Worm (Caenorhabditis elegans): ENCODE results near the gene B0563.18.

Gene B0563.18

DNA sequence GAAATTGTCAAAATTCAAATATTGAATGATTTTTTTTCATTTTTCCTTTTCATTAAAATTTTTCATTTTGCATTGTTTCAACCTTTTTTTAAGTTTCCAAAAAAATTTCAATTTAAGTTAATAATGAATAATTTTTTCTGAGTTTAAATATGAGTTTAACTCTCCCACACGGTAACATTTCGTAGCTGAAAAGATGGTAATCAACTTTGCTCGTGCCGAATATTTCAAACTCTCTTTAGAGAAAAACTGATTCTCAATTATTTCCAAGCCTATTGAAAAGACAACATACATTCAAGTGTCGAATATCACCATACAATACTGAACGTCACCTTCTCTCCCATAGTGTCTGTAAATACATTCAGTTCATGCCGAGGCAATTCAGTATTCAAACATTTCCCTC is 36.6 kb downstream of the B0563.18 start (continued):
- no peak for TF ChIP-seq unc-86 (tag; optimal IDR thresholded peaks at IDR 0.05)

DNA sequence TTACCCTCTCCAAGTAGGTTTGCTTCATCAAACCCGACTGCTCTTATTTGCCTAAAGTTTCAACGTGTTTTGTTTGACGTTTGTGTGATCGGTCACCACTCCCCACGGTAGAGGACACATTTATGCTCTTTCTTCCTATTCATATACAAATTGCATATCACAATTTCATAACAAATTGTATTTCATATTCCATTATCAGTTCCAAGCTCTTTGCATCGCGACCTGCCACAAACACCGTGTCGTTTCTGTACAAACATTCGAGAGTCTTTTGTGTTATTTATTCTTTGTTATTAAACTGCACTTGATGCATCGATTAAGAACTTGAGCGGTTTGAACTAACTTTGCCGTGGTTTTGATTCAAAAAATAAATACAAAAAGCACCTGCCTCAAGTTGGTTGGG is 37.7 kb downstream of the B0563.18 start:
- peak; percentile 15 for TF ChIP-seq nhr-90 (tag; optimal IDR thresholded peaks at IDR 0.05; ENCODE audit: poor library complexity)
- no peak for TF ChIP-seq sptf-1 (tag; optimal IDR thresholded peaks at IDR 0.05)
- TF ChIP-seq hlh-4 (tag; optimal IDR thresholded peaks at IDR 0.05): no peak
- peak in 1 of 2 experiments; percentile 23 for TF ChIP-seq lin-35 (GFP tag; optimal IDR thresholded peaks at IDR 0.05)
- no peak for TF ChIP-seq ztf-11 (tag; optimal IDR thresholded peaks at IDR 0.05)
- peak; percentile 45 for TF ChIP-seq elt-2 (tag; optimal IDR thresholded peaks at IDR 0.05)
- peak; percentile 9 for TF ChIP-seq lin-14 (GFP tag; optimal IDR thresholded peaks at IDR 0.05)

DNA sequence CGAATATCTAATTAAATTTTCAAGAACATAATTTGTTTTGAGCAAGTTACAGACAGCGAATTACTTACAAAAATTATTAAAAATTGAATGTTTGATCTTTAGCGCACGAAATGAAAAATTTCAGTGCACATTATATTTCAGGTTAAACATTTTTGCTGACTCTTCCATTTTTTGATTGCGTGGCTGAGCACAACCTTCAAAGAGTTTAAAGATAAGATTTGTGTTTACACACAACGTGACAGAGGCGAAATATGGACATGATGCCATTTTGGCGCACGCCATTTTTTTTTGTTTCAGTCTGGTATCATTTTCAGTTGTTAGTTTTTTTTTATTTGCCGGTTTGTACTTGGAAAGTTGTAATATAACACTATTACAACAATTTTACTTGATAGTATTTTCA is 40.3 kb downstream of the B0563.18 start:
- TF ChIP-seq elt-3 (tag; optimal IDR thresholded peaks at IDR 0.05): no peak
- TF ChIP-seq swsn-7 (tag; optimal IDR thresholded peaks at IDR 0.05): no peak
- TF ChIP-seq unc-30 (tag; optimal IDR thresholded peaks at IDR 0.05): no peak
- TF ChIP-seq nhr-90 (tag; optimal IDR thresholded peaks at IDR 0.05; ENCODE audit: poor library complexity): no peak
- TF ChIP-seq lin-35 (GFP tag; optimal IDR thresholded peaks at IDR 0.05): peak in 1 of 2 experiments; percentile 29
- no peak for TF ChIP-seq snpc-4 (tag; optimal IDR thresholded peaks at IDR 0.05)
- no peak for TF ChIP-seq pag-3 (tag; optimal IDR thresholded peaks at IDR 0.05; ENCODE audit: borderline replicate concordance, insufficient read depth)
- peak; percentile 55 for TF ChIP-seq elt-2 (tag; optimal IDR thresholded peaks at IDR 0.05)
- TF ChIP-seq tbx-2 (tag; optimal IDR thresholded peaks at IDR 0.05): no peak
- no peak for TF ChIP-seq zag-1 (tag; optimal IDR thresholded peaks at IDR 0.05)

DNA sequence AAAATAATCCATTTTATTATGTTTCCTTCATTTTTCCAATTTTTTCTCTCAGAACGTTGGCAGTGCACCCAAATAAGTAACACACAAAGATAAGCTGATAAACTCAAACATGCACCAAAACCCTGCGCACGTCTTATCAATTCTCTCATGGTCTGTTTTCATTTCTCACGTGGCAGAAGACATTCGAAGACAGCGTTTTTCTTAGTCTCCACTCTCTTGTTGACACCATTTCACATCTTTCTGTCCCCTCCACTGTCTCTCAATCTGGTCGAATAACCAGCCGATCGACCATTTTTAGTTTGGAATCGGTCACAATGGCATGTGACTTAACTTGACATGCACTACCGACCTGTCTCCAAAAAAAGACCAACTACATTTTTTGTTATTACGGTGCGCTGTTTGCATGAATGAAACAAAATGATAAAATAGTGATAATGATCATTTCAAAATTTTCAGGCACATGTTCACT is 41.5 kb downstream of the B0563.18 start, which contains the start of gene C35B8.3:
TSS of gene C35B8.3 (plus strand) at position 51 of the 469 bp plus-strand sequence.
- TF ChIP-seq swsn-7 (tag; optimal IDR thresholded peaks at IDR 0.05) (no peak), jun-1 (tag; optimal IDR thresholded peaks at IDR 0.05) (peak; percentile 20), pqm-1 (tag; optimal IDR thresholded peaks at IDR 0.05) (no peak), lir-3 (tag; optimal IDR thresholded peaks at IDR 0.05; ENCODE audit: poor library complexity) (no peak), ceh-88 (GFP tag; IDR thresholded peaks at IDR 0.05) (no peak), zag-1 (tag; optimal IDR thresholded peaks at IDR 0.05) (no peak), pag-3 (tag; optimal IDR thresholded peaks at IDR 0.05; ENCODE audit: borderline replicate concordance, insufficient read depth) (no peak), pax-3 (tag; optimal IDR thresholded peaks at IDR 0.05) (no peak), ets-5 (GFP tag; IDR thresholded peaks at IDR 0.05) (no peak), ama-1 (optimal IDR thresholded peaks at IDR 0.05) (no peak), dsc-1 (tag; optimal IDR thresholded peaks at IDR 0.05) (no peak), lin-35 (GFP tag; optimal IDR thresholded peaks at IDR 0.05) (peak in 1 of 2 experiments; percentile 79), F16B12.6 (tag; optimal IDR thresholded peaks at IDR 0.05) (no peak), unc-30 (tag; optimal IDR thresholded peaks at IDR 0.05) (no peak), C16A3.4 (tag; optimal IDR thresholded peaks at IDR 0.05) (peak; percentile 40), snu-23 (GFP tag; optimal IDR thresholded peaks at IDR 0.05) (peak; percentile 76), unc-98 (GFP tag; IDR thresholded peaks at IDR 0.05) (no peak), lsy-2 (tag; optimal IDR thresholded peaks at IDR 0.05) (peak in 1 of 2 experiments; percentile 47), zip-4 (GFP tag; optimal IDR thresholded peaks at IDR 0.05) (no peak), fkh-10 (GFP tag; optimal IDR thresholded peaks at IDR 0.05) (no peak), mab-9 (GFP tag; IDR thresholded peaks at IDR 0.05) (no peak), nhr-11 (tag; optimal IDR thresholded peaks at IDR 0.05) (no peak), fos-1 (tag; optimal IDR thresholded peaks at IDR 0.05) (no peak), efl-1 (optimal IDR thresholded peaks at IDR 0.05) (no peak), efl-1 (GFP tag; optimal IDR thresholded peaks at IDR 0.05 in 1 of 2) (peak in 1 of 2 experiments; percentile 91), ztf-11 (tag; optimal IDR thresholded peaks at IDR 0.05) (no peak), isw-1 (GFP tag; IDR thresholded peaks at IDR 0.05) (no peak), nhr-90 (tag; optimal IDR thresholded peaks at IDR 0.05; ENCODE audit: poor library complexity) (peak; percentile 73), nhr-237 (tag; optimal IDR thresholded peaks at IDR 0.05) (no peak), hlh-4 (tag; optimal IDR thresholded peaks at IDR 0.05) (no peak), egl-27 (tag; optimal IDR thresholded peaks at IDR 0.05) (no peak), fkh-4 (tag; optimal IDR thresholded peaks at IDR 0.05; ENCODE audit: borderline replicate concordance) (no peak), Y116A8C.19 (tag; optimal IDR thresholded peaks at IDR 0.05; ENCODE audit: borderline replicate concordance) (no peak), unc-62 (GFP tag; optimal IDR thresholded peaks at IDR 0.05) (no peak), lin-13 (GFP tag; optimal IDR thresholded peaks at IDR 0.05) (no peak), grh-1 (GFP tag; IDR thresholded peaks at IDR 0.05) (0 out of 2 replicates have a peak, but pooled peaks have one; percentile 36), ceh-8 (GFP tag; optimal IDR thresholded peaks at IDR 0.05) (no peak), fkh-8 (tag; optimal IDR thresholded peaks at IDR 0.05) (no peak)

All from whole organism, L1 larva.